Worm (Caenorhabditis elegans) whole organism, mixed stage, embryonic: ENCODE data around the gene gst-13.

Source experiments
- elt-1 ChIP-seq: sonication (generic microtip); optimal IDR thresholded peaks from 2 replicates; lab custom pipeline; 2017; ENCODE audit warnings: missing genetic modification characterization, mild to moderate bottlenecking, missing compliant biosample characterization, antibody characterized with exemption, moderate library complexity, borderline replicate concordance; ENCODE audit not compliant: insufficient read depth
- elt-3 ChIP-seq: fragments of 150-350 bp; optimal IDR thresholded peaks from 2 replicates; lab custom pipeline; 2014; ENCODE audit warnings: missing biosample characterization, missing genetic modification characterization
- ham-2 ChIP-seq: fragments of 200-800 bp; sonication (Bioruptor generic); optimal IDR thresholded peaks from 2 replicates; lab custom pipeline; 2018; ENCODE audit warnings: mild to moderate bottlenecking, missing genetic modification characterization, missing compliant biosample characterization
- lin-13 ChIP-seq: fragments of 150-350 bp; optimal IDR thresholded peaks from 2 replicates; lab custom pipeline; 2014; ENCODE audit warnings: missing biosample characterization, missing genetic modification characterization
- lsy-2 ChIP-seq: fragments of 150-350 bp; optimal IDR thresholded peaks from 2 replicates; lab custom pipeline; 2014; ENCODE audit warnings: missing biosample characterization, missing genetic modification characterization
- nhr-12 ChIP-seq: fragments of 150-350 bp; optimal IDR thresholded peaks from 2 replicates; lab custom pipeline; 2014; ENCODE audit warnings: missing biosample characterization, missing genetic modification characterization
- nhr-237 ChIP-seq: fragments of 150-350 bp; optimal IDR thresholded peaks from 2 replicates; lab custom pipeline; 2014; ENCODE audit warnings: missing biosample characterization, missing genetic modification characterization
- nhr-28 ChIP-seq: fragments of 150-350 bp; optimal IDR thresholded peaks from 2 replicates; lab custom pipeline; 2014; ENCODE audit warnings: missing biosample characterization, missing genetic modification characterization
- pha-4 ChIP-seq: fragments of 150-350 bp; optimal IDR thresholded peaks from 2 replicates; lab custom pipeline; 2018; ENCODE audit warnings: missing biosample characterization, missing genetic modification reagents, missing genetic modification characterization
- sptf-1 ChIP-seq: sonication (generic microtip); optimal IDR thresholded peaks from 2 replicates; lab custom pipeline; 2017; ENCODE audit warnings: mild to moderate bottlenecking, missing genetic modification characterization, moderate library complexity, missing compliant biosample characterization
- unc-39 ChIP-seq: fragments of 150-350 bp; optimal IDR thresholded peaks from 2 replicates; lab custom pipeline; 2014; ENCODE audit warnings: missing biosample characterization, missing genetic modification characterization
- unc-62 ChIP-seq: fragments of 150-350 bp; optimal IDR thresholded peaks from 2 replicates; lab custom pipeline; 2014; ENCODE audit warnings: missing biosample characterization, missing genetic modification reagents, missing genetic modification characterization
- ztf-11 ChIP-seq: fragments of 150-350 bp; optimal IDR thresholded peaks from 2 replicates; lab custom pipeline; 2014; ENCODE audit warnings: missing biosample characterization, missing genetic modification characterization

- TF ChIP-seq unc-62 (GFP tag; lab: Kevin White, UChicago) (no peak), ztf-11 (tag; lab: Kevin White, UChicago) (no peak), elt-1 (tag; lab: Kevin White, UChicago) (no peak), lin-13 (tag; lab: Kevin White, UChicago) (no peak), elt-3 (tag; lab: Kevin White, UChicago) (no peak), unc-39 (no peak), nhr-28 (tag; lab: Kevin White, UChicago) (no peak), nhr-237 (tag; lab: Kevin White, UChicago) (no peak), nhr-12 (tag; lab: Kevin White, UChicago) (no peak), lsy-2 (tag; lab: Kevin White, UChicago) (no peak), ham-2 (GFP tag; lab: Kevin White, UChicago) (no peak), sptf-1 (tag; lab: Kevin White, UChicago) (no peak), pha-4 (tag; lab: Kevin White, UChicago) (no peak)
These were observed 34.0 kb upstream of the gst-13 start, which contains the start of gene let-23 for ce11 chrII:9197212-9197611.
